Worm (Caenorhabditis elegans): ENCODE measurements around the gene C08F11.10.

The C08F11.10 gene

DNA sequence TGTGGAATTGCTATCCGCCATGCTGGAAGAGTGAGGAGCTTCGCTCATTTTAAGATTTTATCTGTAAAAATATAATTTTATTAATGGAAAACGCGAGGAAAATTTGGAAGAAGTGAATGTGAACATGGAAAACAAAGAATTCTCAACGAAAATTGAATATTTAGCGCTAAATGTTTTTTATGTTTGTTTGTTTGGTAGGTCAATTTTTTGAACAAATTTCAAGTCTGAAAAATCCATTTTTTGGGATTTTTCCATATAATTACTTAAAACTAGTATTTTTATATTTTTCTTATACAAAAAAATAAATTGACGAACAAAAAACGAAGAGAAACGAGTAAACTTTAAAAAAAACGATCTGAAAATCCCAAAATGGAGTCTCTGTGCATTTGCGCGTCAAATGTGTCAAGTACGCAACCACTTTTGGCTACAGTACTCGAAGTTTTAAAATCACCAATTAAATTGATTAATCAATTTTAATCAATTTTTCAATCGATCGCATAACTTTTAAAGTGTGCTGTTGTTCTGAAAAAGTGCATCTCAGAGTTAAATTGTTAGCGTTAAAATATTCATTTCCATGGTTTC lies 17.9 kb upstream of the C08F11.10 start, which contains the start of gene fbxa-215:
Gene fbxa-215 (minus strand): TSS at position 61 of the 582 bp plus-strand sequence.
- no peak for TF ChIP-seq ceh-100 (GFP tag; IDR thresholded peaks at IDR 0.05)
- TF ChIP-seq madf-6 (GFP tag; IDR thresholded peaks at IDR 0.05), result peak; percentile 75
- TF ChIP-seq ZK185.1 (tag; optimal IDR thresholded peaks at IDR 0.05; ENCODE audit: poor library complexity, severe bottlenecking), result no peak
- TF ChIP-seq lsl-1 (GFP tag; optimal IDR thresholded peaks at IDR 0.05), result peak; percentile 52
- TF ChIP-seq dpl-1 (GFP tag; optimal IDR thresholded peaks at IDR 0.05), result peak; percentile 19
- TF ChIP-seq madf-8 (GFP tag; conservative IDR thresholded peaks at IDR 0.05), result peak; percentile 65
- TF ChIP-seq C17E4.6 (GFP tag; IDR thresholded peaks at IDR 0.05), result no peak
- peak; percentile 57 for TF ChIP-seq snpc-4 (GFP tag; optimal IDR thresholded peaks at IDR 0.05)
- TF ChIP-seq snpc-4 (tag; optimal IDR thresholded peaks at IDR 0.05), result peak in 3 of 4 experiments; percentile 62 to 88 (median 82)
- peak; percentile 58 for TF ChIP-seq efl-1 (GFP tag; optimal IDR thresholded peaks at IDR 0.05)
- TF ChIP-seq xnd-1 (tag; optimal IDR thresholded peaks at IDR 0.05), result peak; percentile 47
- no peak for TF ChIP-seq snpc-1.1 (tag; optimal IDR thresholded peaks at IDR 0.05; ENCODE audit: insufficient read depth)
- no peak for TF ChIP-seq ztf-18 (tag; optimal IDR thresholded peaks at IDR 0.05)

DNA sequence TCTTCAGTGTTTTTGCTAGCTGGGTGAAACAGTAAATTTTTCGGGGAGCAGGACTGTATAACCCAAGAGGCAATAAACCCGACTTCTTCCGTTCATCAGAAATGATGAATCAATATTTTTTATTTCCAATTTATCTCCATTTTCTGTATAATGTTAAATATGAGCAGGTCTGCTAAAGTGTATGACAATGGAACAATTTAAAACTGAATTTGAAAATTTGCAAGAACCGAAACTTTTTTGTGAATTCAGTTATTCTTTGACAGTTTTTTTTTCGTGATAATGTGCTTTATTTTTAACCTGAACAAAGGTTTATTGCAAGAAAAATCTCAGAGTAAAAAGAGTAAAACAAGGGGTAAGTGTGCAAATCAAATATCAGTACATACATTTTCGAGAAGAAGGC lies 16.0 kb upstream of the C08F11.10 start:
- no peak for TF ChIP-seq K11D2.4 (GFP tag; IDR thresholded peaks at IDR 0.05)
- TF ChIP-seq K12H6.12 (tag; optimal IDR thresholded peaks at IDR 0.05), result no peak
- no peak for TF ChIP-seq attf-3 (GFP tag; conservative IDR thresholded peaks at IDR 0.05)
- TF ChIP-seq zim-3 (tag; optimal IDR thresholded peaks at IDR 0.05), result no peak
- TF ChIP-seq hmg-20 (GFP tag; IDR thresholded peaks at IDR 0.05), result no peak
- TF ChIP-seq F39B2.1 (GFP tag; IDR thresholded peaks at IDR 0.05), result no peak
- TF ChIP-seq tbp1 (GFP tag; optimal IDR thresholded peaks at IDR 0.05), result peak; percentile 26
- no peak for TF ChIP-seq die-1 (tag; optimal IDR thresholded peaks at IDR 0.05)
- no peak for TF ChIP-seq F52B5.7 (tag; optimal IDR thresholded peaks at IDR 0.05)
- TF ChIP-seq tbx-9 (tag; optimal IDR thresholded peaks at IDR 0.05; ENCODE audit: borderline replicate concordance), result no peak
- no peak for TF ChIP-seq mxl-1 (tag; optimal IDR thresholded peaks at IDR 0.05)
- no peak for TF ChIP-seq Y95B8A.8 (GFP tag; IDR thresholded peaks at IDR 0.05)
- peak; percentile 32 for TF ChIP-seq snpc-1.3 (tag; optimal IDR thresholded peaks at IDR 0.05; ENCODE audit: insufficient read depth)
- TF ChIP-seq snpc-1.1 (tag; optimal IDR thresholded peaks at IDR 0.05; ENCODE audit: insufficient read depth), result no peak
- TF ChIP-seq sea-2 (GFP tag; IDR thresholded peaks at IDR 0.05), result no peak
- TF ChIP-seq cebp-2 (GFP tag; IDR thresholded peaks at IDR 0.05), result no peak
- TF ChIP-seq nhr-27 (tag; optimal IDR thresholded peaks at IDR 0.05), result no peak
- no peak for TF ChIP-seq somi-1 (GFP tag; optimal IDR thresholded peaks at IDR 0.05)
- TF ChIP-seq madf-6 (GFP tag; IDR thresholded peaks at IDR 0.05), result peak; percentile 15; the same call in 1 of the 2 replicates
- TF ChIP-seq Y79H2A.3 (GFP tag; conservative IDR thresholded peaks at IDR 0.05), result 0 out of 2 replicates have a peak, but pooled peaks have one; percentile 66
- TF ChIP-seq Y67H2A.10 (GFP tag; conservative IDR thresholded peaks at IDR 0.05), result no peak
- TF ChIP-seq efl-1 (GFP tag; optimal IDR thresholded peaks at IDR 0.05), result no peak
- no peak for TF ChIP-seq nhr-90 (tag; optimal IDR thresholded peaks at IDR 0.05)
- TF ChIP-seq attf-6 (GFP tag; IDR thresholded peaks at IDR 0.05), result peak; percentile 81
- no peak for TF ChIP-seq F23B12.7 (tag; optimal IDR thresholded peaks at IDR 0.05; ENCODE audit: insufficient read depth)
- no peak for TF ChIP-seq lin-35 (GFP tag; optimal IDR thresholded peaks at IDR 0.05)
- no peak for TF ChIP-seq ztf-28 (GFP tag; IDR thresholded peaks at IDR 0.05)
- no peak for TF ChIP-seq sdz-38 (tag; optimal IDR thresholded peaks at IDR 0.05)
- peak; percentile 20; the same call in 1 of the 2 replicates for TF ChIP-seq ekl-4 (GFP tag; IDR thresholded peaks at IDR 0.05)
- no peak for TF ChIP-seq hrde-1 (tag; optimal IDR thresholded peaks at IDR 0.05; ENCODE audit: borderline replicate concordance)
- no peak for TF ChIP-seq F55B11.4 (tag; optimal IDR thresholded peaks at IDR 0.05; ENCODE audit: borderline replicate concordance, insufficient read depth)
- TF ChIP-seq lin-54 (GFP tag; optimal IDR thresholded peaks at IDR 0.05), result no peak
- TF ChIP-seq hsf-1 (GFP tag; IDR thresholded peaks at IDR 0.05), result no peak
- no peak for TF ChIP-seq ceh-79 (tag; optimal IDR thresholded peaks at IDR 0.05)
- no peak for TF ChIP-seq ceh-58 (GFP tag; IDR thresholded peaks at IDR 0.05)
- peak; percentile 41 for TF ChIP-seq snpc-4 (GFP tag; optimal IDR thresholded peaks at IDR 0.05)
- peak in 2 of 4 experiments; percentile 39 to 86 for TF ChIP-seq snpc-4 (tag; optimal IDR thresholded peaks at IDR 0.05)

All from whole organism, young adult.